Worm (Caenorhabditis elegans) whole organism, L4/young adult: Measurements from ENCODE around the gene F54E12.2.

Source experiments
- W03F9.2 ChIP-seq: fragments of 150-350 bp; optimal IDR thresholded peaks from 2 replicates; lab custom pipeline; 2014; ENCODE audit warnings: missing biosample characterization, missing genetic modification characterization
- dao-5 ChIP-seq: sonication (generic microtip); optimal IDR thresholded peaks from 2 replicates; lab custom pipeline; 2016; ENCODE audit warnings: missing genotype, missing genetic modification characterization, moderate library complexity, missing compliant biosample characterization
- him-1 ChIP-seq: sonication (generic microtip); optimal IDR thresholded peaks from 2 replicates; lab custom pipeline; 2016; ENCODE audit warnings: missing genotype, missing genetic modification reagents, missing genetic modification characterization, missing compliant biosample characterization

DNA sequence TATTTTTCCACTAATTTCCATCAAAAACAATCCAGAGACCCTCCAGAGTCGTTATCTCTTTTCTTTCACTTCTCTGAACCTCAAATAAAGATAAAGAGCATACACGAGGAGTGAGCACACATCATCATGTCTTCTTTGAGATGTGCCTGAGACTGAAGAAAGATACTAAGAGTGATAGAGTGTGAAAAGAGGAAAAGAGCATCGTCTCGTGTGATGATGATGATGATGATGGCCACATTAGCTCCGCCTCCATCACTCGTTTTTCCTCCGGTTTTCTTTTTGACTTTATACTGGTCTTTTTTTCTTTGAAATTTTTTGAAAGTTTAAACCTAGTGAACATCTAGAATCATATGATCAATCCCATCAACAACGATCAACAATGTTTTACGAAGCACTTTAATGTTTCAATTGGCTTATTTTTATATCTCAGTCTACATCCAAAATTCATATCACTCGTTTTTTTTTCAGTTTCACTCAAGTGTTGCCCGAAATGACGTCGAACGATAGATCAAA is 17.0 kb upstream of the F54E12.2 start, which contains the start of gene T01G1.2:
- no peak for TF ChIP-seq him-1 (tag; lab: Kevin White, UChicago)
- no peak for TF ChIP-seq dao-5 (tag; lab: Kevin White, UChicago)
- no peak for TF ChIP-seq W03F9.2 (tag; lab: Kevin White, UChicago)
